Worm (Caenorhabditis elegans) whole organism, young adult: Measurements from ENCODE around the gene cisd-3.2.

Experiments
- D2030.7 ChIP-seq: fragments of 200-800 bp; sonication (Bioruptor generic); IDR thresholded peaks from 2 replicates; pipeline ENCODE4 v1.3.6; 2022; ENCODE audit warnings: missing genetic modification reagents, missing genetic modification characterization, missing compliant biosample characterization
- F37B4.10 ChIP-seq: fragments of 200-800 bp; sonication (Bioruptor generic); IDR thresholded peaks from 2 replicates; pipeline ENCODE4 v1.3.6; 2022; ENCODE audit warnings: missing genetic modification characterization, missing compliant biosample characterization
- F52B5.7 ChIP-seq: sonication (generic microtip); optimal IDR thresholded peaks from 2 replicates; lab custom pipeline; 2016; ENCODE audit warnings: mild to moderate bottlenecking, missing genetic modification characterization, missing compliant biosample characterization
- F57C9.4 ChIP-seq: sonication (generic microtip); optimal IDR thresholded peaks from 2 replicates; lab custom pipeline; 2017; ENCODE audit warnings: mild to moderate bottlenecking, missing genetic modification characterization, missing compliant biosample characterization
- T07F8.4 ChIP-seq: sonication (generic microtip); optimal IDR thresholded peaks from 2 replicates; lab custom pipeline; 2016; ENCODE audit warnings: mild to moderate bottlenecking, missing genetic modification characterization, moderate library complexity, missing compliant biosample characterization
- bed-1 ChIP-seq: fragments of 200-800 bp; sonication (Bioruptor generic); IDR thresholded peaks from 2 replicates; pipeline ENCODE4 v1.3.6; 2022; ENCODE audit warnings: missing genetic modification reagents, missing genetic modification characterization, missing compliant biosample characterization
- bed-2 ChIP-seq: fragments of 200-800 bp; sonication (Bioruptor generic); IDR thresholded peaks from 2 replicates; pipeline ENCODE4 v1.3.6; 2022; ENCODE audit warnings: missing genetic modification reagents, missing genetic modification characterization, missing compliant biosample characterization
- cebp-1 ChIP-seq, 2 experiments: fragments of 200-800 bp in 1 of 2; sonication (Bioruptor generic) in 1 of 2; sonication (generic microtip) in 1 of 2; IDR thresholded peaks in 1 of 2; optimal IDR thresholded peaks in 1 of 2; 2 replicates each; pipeline versions ENCODE4 v1.3.6 to Lab custom; 2017 to 2022; ENCODE audit warnings: missing compliant biosample characterization in 2 of 2, missing genetic modification characterization in 2 of 2, mild to moderate bottlenecking in 1 of 2, missing genetic modification reagents in 1 of 2, moderate library complexity in 1 of 2
- ceh-40 ChIP-seq: fragments of 200-800 bp; sonication (Bioruptor generic); IDR thresholded peaks from 2 replicates; pipeline ENCODE4 v1.3.6; 2022; ENCODE audit warnings: missing genetic modification characterization, missing compliant biosample characterization
- ceh-79 ChIP-seq: sonication (generic microtip); optimal IDR thresholded peaks from 2 replicates; lab custom pipeline; 2017; ENCODE audit warnings: mild to moderate bottlenecking, missing genetic modification characterization, missing compliant biosample characterization
- dox-1 ChIP-seq: fragments of 200-800 bp; sonication (Bioruptor generic); IDR thresholded peaks from 2 replicates; pipeline ENCODE4 v1.3.6; 2022; ENCODE audit warnings: missing genetic modification reagents, missing genetic modification characterization, missing compliant biosample characterization
- efl-1 ChIP-seq: fragments of 150-350 bp; optimal IDR thresholded peaks from 2 replicates; lab custom pipeline; 2014; ENCODE audit warnings: missing biosample characterization, missing genetic modification reagents, missing genetic modification characterization
- egl-18 ChIP-seq: fragments of 200-800 bp; sonication (Bioruptor generic); IDR thresholded peaks from 2 replicates; pipeline ENCODE4 v1.3.6; 2022; ENCODE audit warnings: missing genetic modification reagents, missing genetic modification characterization, missing compliant biosample characterization
- egl-44 ChIP-seq: fragments of 200-800 bp; sonication (Bioruptor generic); IDR thresholded peaks from 2 replicates; pipeline ENCODE4 v1.3.6; 2022; ENCODE audit warnings: missing genetic modification reagents, missing genetic modification characterization, missing compliant biosample characterization
- ets-4 ChIP-seq: fragments of 200-800 bp; sonication (Bioruptor generic); optimal IDR thresholded peaks from 2 replicates; lab custom pipeline; 2018; ENCODE audit warnings: mild to moderate bottlenecking, missing genetic modification characterization, missing compliant biosample characterization
- him-1 ChIP-seq: sonication (generic microtip); optimal IDR thresholded peaks from 2 replicates; lab custom pipeline; 2016; ENCODE audit warnings: missing genotype, missing genetic modification reagents, missing genetic modification characterization, missing compliant biosample characterization
- hmg-1.2 ChIP-seq: fragments of 200-800 bp; sonication (Bioruptor generic); IDR thresholded peaks from 2 replicates; pipeline ENCODE4 v1.3.6; 2022; ENCODE audit warnings: missing genetic modification reagents, missing genetic modification characterization, missing compliant biosample characterization
- lin-35 ChIP-seq, 3 experiments: fragments of 150-350 bp in 2 of 3; sonication (generic microtip) in 1 of 3; optimal IDR thresholded peaks; 2 replicates each; lab custom pipeline; 2014 to 2018; ENCODE audit warnings: missing biosample characterization in 3 of 3, missing genetic modification characterization in 3 of 3, missing genetic modification reagents in 3 of 3
- lin-40 ChIP-seq: sonication (generic microtip); optimal IDR thresholded peaks from 2 replicates; lab custom pipeline; 2016; ENCODE audit warnings: missing genetic modification characterization, mild to moderate bottlenecking, missing compliant biosample characterization, missing genotype, missing genetic modification reagents
- lsy-27 ChIP-seq: sonication (generic microtip); optimal IDR thresholded peaks from 2 replicates; lab custom pipeline; 2017; ENCODE audit warnings: missing genetic modification characterization, mild to moderate bottlenecking, missing compliant biosample characterization, antibody characterized with exemption, missing genotype, borderline replicate concordance; ENCODE audit not compliant: insufficient read depth
- madf-10 ChIP-seq: sonication (generic microtip); optimal IDR thresholded peaks from 2 replicates; lab custom pipeline; 2016; ENCODE audit warnings: mild to moderate bottlenecking, missing genetic modification characterization, missing compliant biosample characterization
- madf-3 ChIP-seq: fragments of 200-800 bp; sonication (Bioruptor generic); IDR thresholded peaks from 2 replicates; pipeline ENCODE4 v1.3.6; 2022; ENCODE audit warnings: missing genetic modification reagents, missing genetic modification characterization, missing compliant biosample characterization
- mxl-1 ChIP-seq: sonication (generic microtip); optimal IDR thresholded peaks from 2 replicates; lab custom pipeline; 2016; ENCODE audit warnings: missing genetic modification characterization, missing compliant biosample characterization
- pha-4 ChIP-seq: fragments of 150-350 bp; sonication (generic microtip); optimal IDR thresholded peaks from 2 replicates; lab custom pipeline; 2014; ENCODE audit warnings: missing biosample characterization, missing genetic modification reagents, missing genetic modification characterization
- snpc-1.1 ChIP-seq: sonication (generic microtip); optimal IDR thresholded peaks from 2 replicates; lab custom pipeline; 2017; ENCODE audit warnings: missing genetic modification characterization, mild to moderate bottlenecking, missing compliant biosample characterization, antibody characterized with exemption, moderate library complexity, missing genotype, missing genetic modification reagents; ENCODE audit not compliant: insufficient read depth
- zfh-2 ChIP-seq: fragments of 200-800 bp; sonication (Bioruptor generic); conservative IDR thresholded peaks from 2 replicates; pipeline ENCODE4 v1.3.6; 2022; ENCODE audit warnings: missing genetic modification reagents, missing genetic modification characterization, missing compliant biosample characterization
- ztf-18 ChIP-seq: sonication (generic microtip); optimal IDR thresholded peaks from 2 replicates; lab custom pipeline; 2016; ENCODE audit warnings: missing genotype, mild to moderate bottlenecking, missing genetic modification characterization, missing compliant biosample characterization

The cisd-3.2 gene

DNA sequence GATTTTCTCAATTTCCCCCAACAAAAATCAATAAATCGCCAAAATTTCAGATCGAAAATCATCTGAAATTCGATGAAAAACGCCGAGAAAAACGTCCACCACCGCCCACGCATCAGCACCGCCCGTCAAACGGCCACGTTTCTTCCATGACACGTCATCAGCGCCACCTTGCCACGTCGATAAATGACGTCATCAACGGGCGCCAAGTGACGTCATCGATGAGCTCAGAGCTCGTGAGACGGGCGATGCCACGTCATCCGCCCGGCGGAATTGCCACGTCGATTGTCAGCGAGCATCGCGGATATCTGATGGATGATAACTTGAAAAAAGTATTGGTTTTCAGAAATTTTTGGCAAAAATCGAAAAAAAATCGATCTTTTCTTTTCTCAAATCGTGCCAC lies 38.7 kb downstream of the cisd-3.2 start:
- TF ChIP-seq F52B5.7 (no peak), hmg-1.2 (no peak), zfh-2 (GFP tag; lab: Robert Waterston, UW) (peak; percentile 54; the same call in 1 of the 2 replicates)

- no peak for TF ChIP-seq ceh-79 (tag; lab: Kevin White, UChicago)
- TF ChIP-seq madf-3: no peak
- no peak for TF ChIP-seq ztf-18 (tag; lab: Kevin White, UChicago)
- TF ChIP-seq cebp-1 (GFP tag; IDR thresholded peaks at IDR 0.05; lab: Robert Waterston, UW): no peak
- no peak for TF ChIP-seq cebp-1 (tag; optimal IDR thresholded peaks at IDR 0.05; lab: Kevin White, UChicago)
- no peak for TF ChIP-seq lsy-27
- TF ChIP-seq snpc-1.1 (tag; lab: Kevin White, UChicago): no peak
- TF ChIP-seq F37B4.10 (GFP tag; lab: Robert Waterston, UW): no peak
- TF ChIP-seq dox-1: no peak
- no peak for TF ChIP-seq egl-18 (GFP tag; lab: Robert Waterston, UW)
- TF ChIP-seq efl-1: no peak
- no peak for TF ChIP-seq madf-10 (tag; lab: Kevin White, UChicago)
- no peak for TF ChIP-seq ets-4 (GFP tag; lab: Kevin White, UChicago)
Measured at ce11 chrIII:1580142-1580541, 39.8 kb downstream of the cisd-3.2 start.

ce11 chrIII:1583529-1583928 lies 43.2 kb downstream of the cisd-3.2 start:
- no peak for TF ChIP-seq pha-4 (tag; lab: Kevin White, UChicago)
- TF ChIP-seq mxl-1 (tag; lab: Kevin White, UChicago): no peak
- TF ChIP-seq, all 124 proteins: peak for 0

DNA sequence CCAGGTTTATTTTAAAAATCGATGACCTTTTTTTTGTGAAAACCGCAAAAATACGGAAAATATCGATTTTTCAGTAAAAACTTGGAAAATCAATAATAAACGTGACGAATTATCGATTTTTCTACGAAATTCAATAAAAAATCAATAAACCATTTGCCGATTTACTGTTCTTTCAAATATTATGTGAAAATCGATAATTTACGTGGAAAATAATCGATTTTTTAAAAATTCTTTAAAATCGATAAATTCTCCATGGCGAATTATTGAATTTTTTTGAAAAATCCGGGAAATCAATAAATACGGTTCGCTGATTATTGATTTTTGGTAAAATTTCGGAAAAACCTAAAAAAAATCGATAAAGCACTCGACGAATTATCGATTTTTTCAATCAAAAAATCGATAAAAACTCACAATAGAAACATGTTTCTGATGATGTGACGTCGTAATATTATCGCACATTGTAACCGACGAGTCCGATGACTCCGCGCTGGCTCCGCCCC lies 44.0 kb downstream of the cisd-3.2 start:
- TF ChIP-seq egl-44 (no peak), D2030.7 (no peak), lin-40 (no peak), bed-2 (GFP tag; lab: Robert Waterston, UW) (no peak), lin-35 (GFP tag; optimal IDR thresholded peaks at IDR 0.05; lab: Kevin White, UChicago) (no peak), T07F8.4 (no peak), bed-1 (GFP tag; lab: Robert Waterston, UW) (no peak), ceh-40 (GFP tag; lab: Robert Waterston, UW) (no peak), dox-1 (no peak), him-1 (tag; lab: Kevin White, UChicago) (no peak)
- TF ChIP-seq, all 124 proteins: peak for 0

ce11 chrIII:1591681-1592080 lies 51.4 kb downstream of the cisd-3.2 start:
- TF ChIP-seq hmg-1.2 (peak; percentile 91), egl-44 (no peak), F57C9.4 (tag; lab: Kevin White, UChicago) (no peak), zfh-2 (GFP tag; lab: Robert Waterston, UW) (no peak)
